Fruit fly (Drosophila melanogaster): ENCODE data around the gene Rack1.

DNA sequence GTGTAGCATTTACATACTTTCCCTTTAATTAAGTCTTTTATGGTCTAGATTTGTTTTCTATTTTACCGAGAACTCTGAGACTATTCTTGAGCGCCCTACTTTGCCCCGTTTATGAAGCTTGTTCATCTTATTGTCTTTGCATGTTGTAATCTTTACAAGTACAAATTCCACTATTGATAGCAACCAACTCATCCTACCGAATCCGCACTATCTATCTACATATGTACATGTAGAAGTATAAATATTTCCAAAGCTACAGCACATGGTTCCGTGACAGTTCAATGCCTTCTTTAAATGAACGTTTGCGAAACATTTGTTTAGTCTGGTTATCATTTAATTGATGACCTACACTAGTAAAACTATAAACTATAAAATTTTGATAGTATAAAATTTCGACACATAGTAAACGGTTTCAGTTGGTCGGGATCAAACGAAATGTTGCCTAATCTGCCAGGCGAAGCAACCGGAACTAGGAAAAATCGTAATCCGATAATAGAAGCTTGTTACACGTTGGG lies 38.1 kb downstream of the Rack1 start:
- TF ChIP-seq CG1620 (GFP tag; optimal IDR thresholded peaks at IDR 0.05) (no peak), CG5204 (GFP tag; optimal IDR thresholded peaks at IDR 0.05) (no peak), Clk (GFP tag; optimal IDR thresholded peaks at IDR 0.05) (no peak), kay (GFP tag; ENCODE audit: borderline replicate concordance) (peak; percentile 24), CG11617 (GFP tag; optimal IDR thresholded peaks at IDR 0.05) (no peak), Mnt (GFP tag; optimal IDR thresholded peaks at IDR 0.05) (peak; percentile 5), cnc (optimal IDR thresholded peaks at IDR 0.05) (no peak), bab1 (GFP tag; optimal IDR thresholded peaks at IDR 0.05) (no peak), pad (GFP tag; optimal IDR thresholded peaks at IDR 0.05) (no peak), CG7045 (GFP tag; optimal IDR thresholded peaks at IDR 0.05) (no peak), tj (GFP tag; optimal IDR thresholded peaks at IDR 0.05) (no peak), Hr96 (GFP tag; optimal IDR thresholded peaks at IDR 0.05) (no peak)

Measured in whole organism, adult.